Fruit fly (Drosophila melanogaster): ENCODE data around the gene Vps52.

Vps52 gene

dm6 chr2L:5523848-5524473 is at the start of gene Vps52, which contains the start of gene Elp4:
Gene Vps52 (minus strand): TSS chr2L:5523898.
Gene Elp4 (plus strand): TSS chr2L:5524139.
- TF ChIP-seq EcR (GFP tag; optimal IDR thresholded peaks at IDR 0.05) (no peak), CG8478 (optimal IDR thresholded peaks at IDR 0.05) (no peak), psq (optimal IDR thresholded peaks at IDR 0.05) (no peak), pan (optimal IDR thresholded peaks at IDR 0.05) (no peak), Dll (optimal IDR thresholded peaks at IDR 0.05) (no peak), usp (GFP tag; optimal IDR thresholded peaks at IDR 0.05) (no peak)

dm6 chr2L:5569503-5569902 is 45.8 kb upstream of the Vps52 start:
- no peak for TF ChIP-seq usp (GFP tag; optimal IDR thresholded peaks at IDR 0.05)
- no peak for TF ChIP-seq EcR (GFP tag; optimal IDR thresholded peaks at IDR 0.05)
- no peak for TF ChIP-seq pan (optimal IDR thresholded peaks at IDR 0.05)
- TF ChIP-seq CG8478 (optimal IDR thresholded peaks at IDR 0.05) = no peak
- no peak for TF ChIP-seq psq (optimal IDR thresholded peaks at IDR 0.05)
- TF ChIP-seq Dll (optimal IDR thresholded peaks at IDR 0.05) = no peak

- TF ChIP-seq psq (optimal IDR thresholded peaks at IDR 0.05) = no peak
- TF ChIP-seq Dll (optimal IDR thresholded peaks at IDR 0.05) = no peak
- TF ChIP-seq usp (GFP tag; optimal IDR thresholded peaks at IDR 0.05) = no peak
- no peak for TF ChIP-seq pan (optimal IDR thresholded peaks at IDR 0.05)
- TF ChIP-seq CG8478 (optimal IDR thresholded peaks at IDR 0.05) = no peak
- no peak for TF ChIP-seq EcR (GFP tag; optimal IDR thresholded peaks at IDR 0.05)
Measured at dm6 chr2L:5567103-5567502, 43.4 kb upstream of the Vps52 start.

DNA sequence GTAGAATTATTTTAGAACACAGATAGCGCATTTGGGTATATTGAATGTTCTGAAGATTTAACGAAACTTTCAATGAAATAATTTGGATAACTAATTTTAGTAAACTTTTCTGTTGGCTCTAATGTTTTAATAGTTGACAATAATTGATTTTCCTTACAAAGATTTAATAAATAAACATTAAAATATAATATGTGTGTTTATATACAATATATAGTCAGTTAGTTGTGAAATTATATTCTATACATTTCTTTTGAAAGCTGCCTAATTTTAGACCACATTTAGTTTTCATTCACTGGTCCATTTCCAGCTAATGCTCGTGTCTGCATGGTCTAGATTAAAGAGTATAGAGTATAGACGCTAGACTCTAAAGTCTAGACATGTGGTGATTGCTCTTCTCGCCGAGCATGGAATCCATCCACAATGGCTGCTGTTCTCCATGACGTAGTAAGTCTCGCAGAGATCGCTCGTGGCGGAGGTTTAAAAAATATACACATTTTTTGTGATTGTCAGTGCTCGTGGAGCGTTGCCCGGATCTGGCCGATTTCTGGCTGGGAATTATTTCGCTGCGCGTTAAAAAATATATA is 35.2 kb upstream of the Vps52 start, which contains the start of gene GluRIIB:
GluRIIB (plus strand) TSS at position 534 of the 584 bp plus-strand sequence.
- TF ChIP-seq EcR (GFP tag; optimal IDR thresholded peaks at IDR 0.05) = no peak
- no peak for TF ChIP-seq CG8478 (optimal IDR thresholded peaks at IDR 0.05)
- no peak for TF ChIP-seq Dll (optimal IDR thresholded peaks at IDR 0.05)
- TF ChIP-seq psq (optimal IDR thresholded peaks at IDR 0.05) = no peak
- no peak for TF ChIP-seq pan (optimal IDR thresholded peaks at IDR 0.05)
- TF ChIP-seq usp (GFP tag; optimal IDR thresholded peaks at IDR 0.05) = no peak

DNA sequence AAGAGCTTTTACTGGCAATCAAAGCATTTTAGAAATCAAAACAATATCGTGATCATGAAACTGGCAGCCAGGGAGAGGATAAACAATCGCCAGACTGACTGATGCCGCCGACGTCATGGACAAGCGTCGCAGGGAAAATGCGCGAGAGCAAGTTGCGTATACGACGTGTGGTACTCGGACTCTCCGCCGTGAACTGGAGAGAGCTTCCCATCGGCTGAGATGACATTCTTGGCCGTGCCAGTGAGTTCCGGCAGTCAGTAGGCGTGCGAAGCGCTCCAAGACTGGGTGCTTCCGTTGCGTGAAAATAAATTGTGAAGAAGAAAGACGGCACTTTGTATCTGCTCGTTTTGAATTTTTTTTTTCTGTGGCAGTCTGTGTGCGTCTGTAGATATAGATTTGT is 31.1 kb upstream of the Vps52 start, which contains the start of gene GluRIIA:
GluRIIA (plus strand) TSS at position 255 of the 400 bp plus-strand sequence.
- TF ChIP-seq psq (optimal IDR thresholded peaks at IDR 0.05) (no peak), usp (GFP tag; optimal IDR thresholded peaks at IDR 0.05) (no peak), Dll (optimal IDR thresholded peaks at IDR 0.05) (no peak), pan (optimal IDR thresholded peaks at IDR 0.05) (no peak), EcR (GFP tag; optimal IDR thresholded peaks at IDR 0.05) (no peak), CG8478 (optimal IDR thresholded peaks at IDR 0.05) (no peak)

DNA sequence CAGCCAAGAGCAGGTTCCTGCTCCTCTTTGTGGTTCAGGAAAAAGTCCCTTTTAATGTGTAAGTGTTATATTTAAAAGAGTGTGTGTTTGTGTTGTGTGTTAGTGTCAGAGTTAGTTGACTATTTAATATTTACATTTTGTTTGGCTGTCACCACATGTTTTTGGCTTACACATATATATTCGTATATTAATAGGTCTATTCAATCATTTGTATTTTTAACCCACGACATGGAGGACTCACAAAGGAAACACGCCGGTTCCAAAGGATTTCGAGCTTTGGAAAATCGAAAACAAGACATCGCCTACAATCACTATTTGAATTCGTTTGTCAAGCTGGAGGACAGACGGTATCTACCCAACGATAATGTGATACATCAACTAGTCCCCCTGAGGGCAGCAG is 30.1 kb upstream of the Vps52 start, which contains the start of the genes CG14013 and CG14017:
CG14013 (minus strand) TSS at position 101 of the 400 bp plus-strand sequence.
CG14017 (plus strand) TSS at position 148 of the 400 bp plus-strand sequence.
- TF ChIP-seq pan (optimal IDR thresholded peaks at IDR 0.05) = no peak
- TF ChIP-seq Dll (optimal IDR thresholded peaks at IDR 0.05) = no peak
- TF ChIP-seq usp (GFP tag; optimal IDR thresholded peaks at IDR 0.05) = no peak
- no peak for TF ChIP-seq psq (optimal IDR thresholded peaks at IDR 0.05)
- TF ChIP-seq CG8478 (optimal IDR thresholded peaks at IDR 0.05) = no peak
- no peak for TF ChIP-seq EcR (GFP tag; optimal IDR thresholded peaks at IDR 0.05)

DNA sequence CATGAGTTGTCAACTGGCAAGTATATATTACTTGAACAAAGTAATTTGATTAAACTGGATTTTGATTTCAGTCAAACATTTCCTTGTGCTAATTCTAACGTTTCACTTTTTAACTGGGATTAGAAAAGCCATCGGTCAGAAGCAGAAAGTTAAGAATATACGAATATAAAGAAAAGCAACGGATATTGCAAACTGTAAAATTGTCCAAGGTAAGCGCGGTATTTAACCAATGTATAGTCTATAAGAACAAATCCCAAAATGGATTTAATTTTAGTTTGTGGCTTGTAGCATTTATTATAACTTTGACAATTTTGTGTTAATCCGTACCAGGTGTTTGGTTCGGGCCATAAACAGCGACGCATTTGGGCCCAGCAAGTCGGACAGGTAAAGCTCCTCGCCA is 27.8 kb upstream of the Vps52 start, which contains the start of gene CG18269:
CG18269 (plus strand) TSS at position 301 of the 400 bp plus-strand sequence.
- TF ChIP-seq pan (optimal IDR thresholded peaks at IDR 0.05) (no peak), CG8478 (optimal IDR thresholded peaks at IDR 0.05) (no peak), Dll (optimal IDR thresholded peaks at IDR 0.05) (no peak)

- TF ChIP-seq usp (GFP tag; optimal IDR thresholded peaks at IDR 0.05) = no peak
Measured at dm6 chr2L:5550735-5551134, 27.0 kb upstream of the Vps52 start, which contains the start of gene CG14014. Gene CG14014 (minus strand): TSS chr2L:5550835.

DNA sequence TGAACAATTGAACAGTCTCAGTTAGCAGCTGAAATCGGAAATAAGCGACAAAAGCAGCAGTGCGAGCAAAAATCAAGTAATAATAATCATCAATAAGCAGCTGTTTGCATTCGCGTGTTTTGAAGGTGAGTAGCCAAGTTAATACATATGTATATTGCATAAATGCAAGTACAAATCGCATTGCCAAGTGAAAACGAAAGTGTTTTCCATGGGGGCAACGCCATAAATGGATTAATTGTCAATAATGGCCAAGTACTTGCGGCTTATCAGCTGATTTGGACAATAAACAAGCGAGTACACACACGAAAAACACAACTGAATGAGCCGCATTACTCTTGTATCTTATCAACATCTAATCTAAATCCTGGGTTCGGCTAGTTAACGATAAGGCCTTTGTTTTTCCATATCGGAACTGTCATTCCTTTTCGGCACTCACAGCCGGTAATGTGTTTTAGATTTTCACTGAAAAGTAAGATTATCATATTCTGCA is 23.6 kb upstream of the Vps52 start:
- TF ChIP-seq Dll (optimal IDR thresholded peaks at IDR 0.05) = no peak
- TF ChIP-seq CG8478 (optimal IDR thresholded peaks at IDR 0.05) = no peak
- TF ChIP-seq usp (GFP tag; optimal IDR thresholded peaks at IDR 0.05) = no peak

dm6 chr2L:5546518-5547287 is 23.0 kb upstream of the Vps52 start, which contains the start of gene Oscillin:
Gene Oscillin (plus strand): TSS chr2L:5547086.
- TF ChIP-seq pan (optimal IDR thresholded peaks at IDR 0.05) (no peak), usp (GFP tag; optimal IDR thresholded peaks at IDR 0.05) (no peak), Dll (optimal IDR thresholded peaks at IDR 0.05) (no peak), CG8478 (optimal IDR thresholded peaks at IDR 0.05) (no peak), psq (optimal IDR thresholded peaks at IDR 0.05) (no peak), EcR (GFP tag; optimal IDR thresholded peaks at IDR 0.05) (no peak)

dm6 chr2L:5546207-5546517 is 22.5 kb upstream of the Vps52 start:
- TF ChIP-seq usp (GFP tag; optimal IDR thresholded peaks at IDR 0.05) = no peak
- TF ChIP-seq pan (optimal IDR thresholded peaks at IDR 0.05) = no peak
- TF ChIP-seq CG8478 (optimal IDR thresholded peaks at IDR 0.05) = no peak
- no peak for TF ChIP-seq Dll (optimal IDR thresholded peaks at IDR 0.05)

DNA sequence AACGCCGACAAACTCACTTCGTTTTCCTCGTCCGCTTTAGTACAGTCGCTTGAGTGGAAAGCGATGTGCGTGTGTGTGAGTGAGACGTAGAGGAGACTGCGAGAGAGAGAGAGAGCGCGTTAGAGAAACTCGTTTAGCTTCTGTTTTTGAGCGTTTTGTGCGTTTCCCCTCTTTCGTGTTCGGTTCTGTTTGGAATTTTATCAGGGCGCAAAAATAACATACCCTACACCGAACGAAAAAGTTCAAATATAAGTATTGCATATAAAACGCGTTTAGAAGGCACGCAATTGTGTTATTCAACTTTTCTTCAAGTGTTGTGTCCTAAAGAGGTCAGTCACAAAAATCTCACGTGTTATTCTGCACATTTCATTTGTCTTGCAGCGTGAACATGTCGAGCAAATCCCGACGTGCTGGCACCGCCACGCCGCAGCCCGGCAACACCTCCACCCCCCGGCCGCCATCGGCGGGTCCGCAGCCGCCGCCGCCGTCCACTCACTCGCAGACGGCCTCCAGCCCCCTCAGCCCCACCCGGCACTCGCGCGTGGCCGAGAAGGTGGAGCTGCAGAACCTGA is 19.3 kb upstream of the Vps52 start:
- TF ChIP-seq pan (optimal IDR thresholded peaks at IDR 0.05) (no peak), usp (GFP tag; optimal IDR thresholded peaks at IDR 0.05) (no peak), psq (optimal IDR thresholded peaks at IDR 0.05) (no peak), Dll (optimal IDR thresholded peaks at IDR 0.05) (no peak), EcR (GFP tag; optimal IDR thresholded peaks at IDR 0.05) (no peak), CG8478 (optimal IDR thresholded peaks at IDR 0.05) (no peak)
